Worm (Caenorhabditis elegans) whole organism, midembryonic: ENCODE measurements around the gene srx-43.

ENCODE experiments used
- cog-1 ChIP-seq: sonication (generic microtip); optimal IDR thresholded peaks from 2 replicates; lab custom pipeline; 2016; ENCODE audit warnings: missing genetic modification characterization, missing compliant biosample characterization
- flt-1 ChIP-seq: fragments of 200-800 bp; sonication (Bioruptor generic); IDR thresholded peaks from 2 replicates; pipeline ENCODE4 v1.3.6; 2022; ENCODE audit warnings: missing genetic modification characterization, missing compliant biosample characterization
- ref-1 ChIP-seq: fragments of 200-800 bp; sonication (Bioruptor generic); conservative IDR thresholded peaks from 2 replicates; pipeline ENCODE4 v1.3.6; 2022; ENCODE audit warnings: missing genetic modification reagents, missing genetic modification characterization, missing compliant biosample characterization
- ztf-23 ChIP-seq: fragments of 200-800 bp; sonication (Bioruptor generic); IDR thresholded peaks from 2 replicates; pipeline ENCODE4 v1.3.6; 2022; ENCODE audit warnings: missing genetic modification reagents, missing genetic modification characterization, missing compliant biosample characterization

- TF ChIP-seq ztf-23 (GFP tag; lab: Robert Waterston, UW) (no peak), flt-1 (GFP tag; lab: Robert Waterston, UW) (no peak), ref-1 (GFP tag; lab: Robert Waterston, UW) (no peak), cog-1 (tag; lab: Kevin White, UChicago) (no peak)
Observed at ce11 chrV:16060135-16060534, 42.4 kb downstream of the srx-43 start, which contains the start of gene F14H3.15.
